Fruit fly (Drosophila melanogaster): ENCODE results near the gene dysc.

The dysc gene

dm6 chr3L:13924646-13925045 lies 21.6 kb upstream of the dysc start:
- TF ChIP-seq CG12605 (GFP tag; IDR thresholded peaks at IDR 0.05) = no peak
- TF ChIP-seq CG9948 (tag; optimal IDR thresholded peaks at IDR 0.05) = no peak
- TF ChIP-seq Pif1B (GFP tag; optimal IDR thresholded peaks at IDR 0.05) = no peak
- no peak for TF ChIP-seq CG15710 (tag; optimal IDR thresholded peaks at IDR 0.05)
- TF ChIP-seq EcR (GFP tag; optimal IDR thresholded peaks at IDR 0.05) = no peak
- no peak for TF ChIP-seq CG14655 (GFP tag; optimal IDR thresholded peaks at IDR 0.05)

DNA sequence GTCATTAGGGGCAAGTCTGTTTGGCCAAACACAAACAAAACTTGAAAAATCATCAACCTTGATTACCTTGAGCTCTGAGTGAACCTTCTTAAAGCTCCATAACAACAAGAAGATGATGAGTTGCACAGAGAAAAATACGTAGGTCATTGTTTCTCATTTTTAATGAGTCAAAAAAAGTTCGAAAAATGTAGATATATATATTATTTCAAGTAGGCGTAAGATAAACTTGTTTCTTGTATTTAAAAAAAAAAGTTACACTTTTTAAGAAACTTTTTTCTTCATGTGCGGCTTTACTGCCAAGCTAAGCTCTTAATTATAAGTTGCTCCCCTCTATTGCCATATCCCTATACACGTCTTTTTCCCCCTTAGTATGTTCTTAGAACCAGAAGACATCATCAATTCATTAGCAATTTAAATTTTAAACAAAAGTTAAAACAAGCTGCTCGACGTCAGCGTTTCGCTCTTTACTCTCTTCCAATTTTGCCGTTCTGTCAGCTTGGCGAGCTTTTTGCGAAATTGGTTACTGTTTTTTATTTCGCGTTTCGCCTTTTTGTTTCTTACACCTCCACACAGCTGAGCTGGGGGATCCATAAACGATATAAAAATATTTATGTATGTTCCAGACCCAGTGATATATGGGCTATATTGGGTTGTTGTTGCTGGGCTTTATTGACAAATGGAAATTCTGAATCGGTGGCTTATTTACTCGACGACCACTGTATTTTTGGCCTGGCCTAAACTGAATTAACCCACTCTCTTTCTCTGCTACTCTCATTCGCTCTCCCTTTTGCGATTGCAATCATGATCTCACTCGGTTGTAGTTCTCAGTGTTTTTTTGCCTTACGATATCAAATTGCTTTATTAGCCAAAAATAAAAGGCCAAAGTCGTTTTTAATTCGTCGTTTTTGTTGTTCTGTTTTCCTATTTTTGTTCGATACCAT lies 20.6 kb upstream of the dysc start:
- TF ChIP-seq rn (GFP tag; IDR thresholded peaks at IDR 0.05) = no peak
- peak; percentile 42; the same call in 1 of the 2 replicates for TF ChIP-seq Ets98B (GFP tag; IDR thresholded peaks at IDR 0.05)
- TF ChIP-seq D1 (tag; optimal IDR thresholded peaks at IDR 0.05) = no peak
- TF ChIP-seq EcR (GFP tag; optimal IDR thresholded peaks at IDR 0.05) = no peak
- TF ChIP-seq CG8301 (tag; optimal IDR thresholded peaks at IDR 0.05) = peak; percentile 13
- peak; percentile 12 for TF ChIP-seq CG34367 (tag; optimal IDR thresholded peaks at IDR 0.05)
- TF ChIP-seq CG10348 (GFP tag; IDR thresholded peaks at IDR 0.05) = no peak
- TF ChIP-seq CG14655 (GFP tag; optimal IDR thresholded peaks at IDR 0.05) = no peak
- peak; percentile 28 for TF ChIP-seq CG17806 (tag; optimal IDR thresholded peaks at IDR 0.05)
- TF ChIP-seq CG13204 (GFP tag; optimal IDR thresholded peaks at IDR 0.05) = no peak
- peak; percentile 22 for TF ChIP-seq Pif1B (GFP tag; optimal IDR thresholded peaks at IDR 0.05)
- peak; percentile 19 for TF ChIP-seq CG15710 (tag; optimal IDR thresholded peaks at IDR 0.05)
- TF ChIP-seq CG4496 (GFP tag; IDR thresholded peaks at IDR 0.05) = peak; percentile 77
- peak; percentile 30 for TF ChIP-seq Pif1A (GFP tag; optimal IDR thresholded peaks at IDR 0.05)
- TF ChIP-seq gl (tag; optimal IDR thresholded peaks at IDR 0.05) = no peak
- TF ChIP-seq CG8159 (tag; optimal IDR thresholded peaks at IDR 0.05) = peak; percentile 30
- TF ChIP-seq CG32121 (GFP tag; IDR thresholded peaks at IDR 0.05) = peak; percentile 62
- TF ChIP-seq Snoo (tag; optimal IDR thresholded peaks at IDR 0.05) = peak; percentile 10
- TF ChIP-seq CG12605 (GFP tag; IDR thresholded peaks at IDR 0.05) = peak; percentile 52
- 0 out of 3 replicates have a peak, but pooled peaks have one; percentile 6 for TF ChIP-seq fd96Ca (GFP tag; IDR thresholded peaks at IDR 0.05)
- peak; percentile 36 for TF ChIP-seq CG9948 (tag; optimal IDR thresholded peaks at IDR 0.05)

- TF ChIP-seq CG17806 (tag; optimal IDR thresholded peaks at IDR 0.05) (peak; percentile 12), rn (GFP tag; IDR thresholded peaks at IDR 0.05) (no peak), CG8301 (tag; optimal IDR thresholded peaks at IDR 0.05) (peak; percentile 59), CG15710 (tag; optimal IDR thresholded peaks at IDR 0.05) (no peak), Pif1B (GFP tag; optimal IDR thresholded peaks at IDR 0.05) (peak; percentile 36), CG13204 (GFP tag; optimal IDR thresholded peaks at IDR 0.05) (no peak), CG32121 (GFP tag; IDR thresholded peaks at IDR 0.05) (peak; percentile 39; the same call in 1 of the 2 replicates), Ets98B (GFP tag; IDR thresholded peaks at IDR 0.05) (0 out of 2 replicates have a peak, but pooled peaks have one; percentile 20), CG4496 (GFP tag; IDR thresholded peaks at IDR 0.05) (peak; percentile 75), CG34367 (tag; optimal IDR thresholded peaks at IDR 0.05) (no peak), CG10348 (GFP tag; IDR thresholded peaks at IDR 0.05) (no peak), Snoo (tag; optimal IDR thresholded peaks at IDR 0.05) (peak; percentile 21), EcR (GFP tag; optimal IDR thresholded peaks at IDR 0.05) (no peak), gl (tag; optimal IDR thresholded peaks at IDR 0.05) (no peak), CG12605 (GFP tag; IDR thresholded peaks at IDR 0.05) (no peak), D1 (tag; optimal IDR thresholded peaks at IDR 0.05) (no peak), fd96Ca (GFP tag; IDR thresholded peaks at IDR 0.05) (peak; percentile 76), CG9948 (tag; optimal IDR thresholded peaks at IDR 0.05) (peak; percentile 28), Pif1A (GFP tag; optimal IDR thresholded peaks at IDR 0.05) (peak; percentile 43), CG8159 (tag; optimal IDR thresholded peaks at IDR 0.05) (no peak), CG14655 (GFP tag; optimal IDR thresholded peaks at IDR 0.05) (peak; percentile 69)
These were observed 19.1 kb upstream of the dysc start for dm6 chr3L:13922023-13922652.

dm6 chr3L:13920632-13920981 lies 17.6 kb upstream of the dysc start:
- no peak for TF ChIP-seq rn (GFP tag; IDR thresholded peaks at IDR 0.05)
- no peak for TF ChIP-seq CG14655 (GFP tag; optimal IDR thresholded peaks at IDR 0.05)
- TF ChIP-seq EcR (GFP tag; optimal IDR thresholded peaks at IDR 0.05) = no peak
- TF ChIP-seq CG4496 (GFP tag; IDR thresholded peaks at IDR 0.05) = no peak
- TF ChIP-seq Snoo (tag; optimal IDR thresholded peaks at IDR 0.05) = no peak
- TF ChIP-seq CG13204 (GFP tag; optimal IDR thresholded peaks at IDR 0.05) = no peak
- TF ChIP-seq CG15710 (tag; optimal IDR thresholded peaks at IDR 0.05) = no peak
- no peak for TF ChIP-seq D1 (tag; optimal IDR thresholded peaks at IDR 0.05)
- no peak for TF ChIP-seq CG32121 (GFP tag; IDR thresholded peaks at IDR 0.05)
- no peak for TF ChIP-seq CG8301 (tag; optimal IDR thresholded peaks at IDR 0.05)
- no peak for TF ChIP-seq Pif1B (GFP tag; optimal IDR thresholded peaks at IDR 0.05)
- TF ChIP-seq fd96Ca (GFP tag; IDR thresholded peaks at IDR 0.05) = no peak

DNA sequence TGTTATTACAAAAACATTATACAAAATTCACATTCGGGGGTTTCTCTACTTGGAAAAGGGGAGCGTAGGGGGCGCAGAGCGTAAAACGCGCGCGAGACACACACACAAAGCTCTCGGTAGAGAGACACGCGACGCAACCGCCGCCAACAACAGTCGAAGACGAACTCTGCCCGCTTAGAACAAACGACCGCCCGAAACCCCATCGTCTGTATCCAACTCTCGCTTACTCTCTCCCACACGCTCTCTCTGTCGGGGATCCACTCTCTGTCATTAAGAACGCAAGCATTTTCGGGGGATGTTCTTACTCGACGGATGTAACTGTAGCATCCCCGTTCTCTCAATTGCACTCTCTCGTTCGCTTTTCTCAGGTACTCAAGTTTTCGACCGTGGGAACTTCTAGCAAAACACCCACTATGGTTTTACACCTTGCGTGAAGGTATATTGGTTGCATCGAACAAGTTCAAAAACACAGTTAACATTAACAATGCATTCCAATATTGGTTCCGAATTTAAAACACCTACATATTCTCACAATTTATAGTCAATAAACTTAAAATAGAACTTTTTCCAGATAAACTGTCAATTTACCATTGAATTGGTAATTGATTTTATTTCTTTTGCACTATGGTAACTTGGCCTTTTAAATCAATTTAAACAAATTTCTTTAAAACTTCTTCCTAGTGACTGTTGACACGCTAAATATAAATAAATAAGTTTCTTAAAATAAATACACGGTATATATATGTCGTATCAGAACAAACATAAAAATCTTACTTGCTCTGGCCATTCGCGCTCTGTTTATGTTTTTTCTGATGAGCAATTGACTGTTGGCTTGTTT lies 17.0 kb upstream of the dysc start:
- TF ChIP-seq CG13204 (GFP tag; optimal IDR thresholded peaks at IDR 0.05) = no peak
- peak; percentile 62; the same call in 1 of the 3 replicates for TF ChIP-seq fd96Ca (GFP tag; IDR thresholded peaks at IDR 0.05)
- TF ChIP-seq CG8301 (tag; optimal IDR thresholded peaks at IDR 0.05) = peak; percentile 78
- TF ChIP-seq CG34367 (tag; optimal IDR thresholded peaks at IDR 0.05) = peak; percentile 46
- no peak for TF ChIP-seq CG10348 (GFP tag; IDR thresholded peaks at IDR 0.05)
- TF ChIP-seq D1 (tag; optimal IDR thresholded peaks at IDR 0.05) = peak; percentile 18
- no peak for TF ChIP-seq EcR (GFP tag; optimal IDR thresholded peaks at IDR 0.05)
- peak; percentile 70 for TF ChIP-seq CG9948 (tag; optimal IDR thresholded peaks at IDR 0.05)
- peak; percentile 65 for TF ChIP-seq Pif1B (GFP tag; optimal IDR thresholded peaks at IDR 0.05)
- TF ChIP-seq Pif1A (GFP tag; optimal IDR thresholded peaks at IDR 0.05) = peak; percentile 68
- peak; percentile 39 for TF ChIP-seq Snoo (tag; optimal IDR thresholded peaks at IDR 0.05)
- TF ChIP-seq CG14655 (GFP tag; optimal IDR thresholded peaks at IDR 0.05) = peak; percentile 87
- TF ChIP-seq CG15710 (tag; optimal IDR thresholded peaks at IDR 0.05) = peak; percentile 58
- peak; percentile 32; the same call in 1 of the 2 replicates for TF ChIP-seq CG32121 (GFP tag; IDR thresholded peaks at IDR 0.05)
- peak; percentile 53; the same call in 1 of the 3 replicates for TF ChIP-seq CG4496 (GFP tag; IDR thresholded peaks at IDR 0.05)
- TF ChIP-seq CG17806 (tag; optimal IDR thresholded peaks at IDR 0.05) = peak; percentile 58
- peak; percentile 40; the same call in 1 of the 2 replicates for TF ChIP-seq Ets98B (GFP tag; IDR thresholded peaks at IDR 0.05)
- TF ChIP-seq CG12605 (GFP tag; IDR thresholded peaks at IDR 0.05) = peak; percentile 34; the same call in 1 of the 2 replicates
- no peak for TF ChIP-seq gl (tag; optimal IDR thresholded peaks at IDR 0.05)
- peak; percentile 76 for TF ChIP-seq CG8159 (tag; optimal IDR thresholded peaks at IDR 0.05)
- no peak for TF ChIP-seq rn (GFP tag; IDR thresholded peaks at IDR 0.05)

Data from whole organism, pupa.